Worm (Caenorhabditis elegans): ENCODE data around the gene pho-13.

- TF ChIP-seq sea-1 (GFP tag; conservative IDR thresholded peaks at IDR 0.05), result no peak
- no peak for TF ChIP-seq pes-1 (GFP tag; IDR thresholded peaks at IDR 0.05)
- no peak for TF ChIP-seq hmbx-1 (tag; optimal IDR thresholded peaks at IDR 0.05)
- TF ChIP-seq ama-1 (optimal IDR thresholded peaks at IDR 0.05), result no peak
- TF ChIP-seq flt-1 (GFP tag; IDR thresholded peaks at IDR 0.05), result no peak
- no peak for TF ChIP-seq tra-4 (tag; optimal IDR thresholded peaks at IDR 0.05)
- TF ChIP-seq hnd-1 (tag; optimal IDR thresholded peaks at IDR 0.05), result no peak
- TF ChIP-seq ceh-36 (tag; optimal IDR thresholded peaks at IDR 0.05), result no peak
- no peak for TF ChIP-seq tbx-11 (GFP tag; IDR thresholded peaks at IDR 0.05)
- TF ChIP-seq hmg-4 (GFP tag; optimal IDR thresholded peaks at IDR 0.05), result peak; percentile 69
- TF ChIP-seq ceh-13 (GFP tag; optimal IDR thresholded peaks at IDR 0.05), result no peak
- TF ChIP-seq scrt-1 (GFP tag; IDR thresholded peaks at IDR 0.05), result no peak
- no peak for TF ChIP-seq tbx-37 (GFP tag; conservative IDR thresholded peaks at IDR 0.05)
Measured at ce11 chrII:8769375-8769774, 37.4 kb downstream of the pho-13 start.

Data from whole organism, early embryonic.